Fruit fly (Drosophila melanogaster) whole organism, pupa: ENCODE data around the gene CG16704.

Experiments
- CG12605 ChIP-seq: fragments of 200-800 bp; sonication (Bioruptor generic); IDR thresholded peaks from 2 replicates; pipeline ENCODE4 v1.3.6; 2022; ENCODE audit warnings: missing biosample characterization, missing genetic modification characterization
- CG14655 ChIP-seq: fragments of 200-800 bp; sonication (Bioruptor generic); optimal IDR thresholded peaks from 3 replicates; lab custom pipeline; 2017; ENCODE audit warnings: mild to moderate bottlenecking, missing biosample characterization, missing genetic modification reagents, missing genetic modification characterization
- CG15710 ChIP-seq: fragments of 200-800 bp; sonication (Bioruptor generic); optimal IDR thresholded peaks from 2 replicates; lab custom pipeline; 2018; ENCODE audit warnings: missing biosample characterization, mild to moderate bottlenecking, missing genetic modification characterization, moderate library complexity

DNA sequence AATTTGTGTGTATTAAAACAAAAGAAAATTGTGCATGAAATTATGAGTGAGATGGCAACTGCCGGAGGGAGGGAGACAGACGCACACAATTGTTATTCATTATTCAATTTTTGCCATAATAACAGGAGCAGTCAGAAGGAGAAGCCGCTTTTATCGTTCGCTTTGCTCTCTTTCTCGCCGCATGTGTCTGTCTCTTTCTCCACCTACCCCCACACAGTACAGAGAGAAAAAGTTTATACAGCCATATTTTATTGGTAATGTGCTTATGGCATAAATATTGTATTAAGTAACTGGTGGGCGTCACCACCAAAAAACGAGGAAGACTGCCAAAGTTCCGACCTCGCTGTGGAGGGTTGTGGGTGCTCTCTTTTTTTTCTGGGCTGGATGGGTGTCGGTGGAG, 9.9 kb downstream of the CG16704 start:
- no peak for TF ChIP-seq CG12605 (GFP tag; lab: Robert Waterston, UW)
- no peak for TF ChIP-seq CG14655
- TF ChIP-seq CG15710 (tag; lab: Kevin White, UChicago), result no peak
